Worm (Caenorhabditis elegans) whole organism, early embryonic: ENCODE data around the gene lpd-7.

Source experiments
- B0310.2 ChIP-seq: sonication (generic microtip); optimal IDR thresholded peaks from 2 replicates; lab custom pipeline; 2016; ENCODE audit warnings: mild to moderate bottlenecking, missing genetic modification characterization, missing compliant biosample characterization
- aly-1 ChIP-seq: sonication (generic microtip); optimal IDR thresholded peaks from 2 replicates; lab custom pipeline; 2016; ENCODE audit warnings: missing genetic modification characterization, missing compliant biosample characterization
- ama-1 ChIP-seq: fragments of 150-350 bp; optimal IDR thresholded peaks from 2 replicates; lab custom pipeline; 2014
- ceh-36 ChIP-seq: sonication (generic microtip); optimal IDR thresholded peaks from 2 replicates; lab custom pipeline; 2016; ENCODE audit warnings: missing genetic modification characterization, inconsistent platforms, missing compliant biosample characterization
- ets-7 ChIP-seq: sonication (generic microtip); optimal IDR thresholded peaks from 2 replicates; lab custom pipeline; 2016; ENCODE audit warnings: missing genotype, missing genetic modification characterization, missing compliant biosample characterization
- flt-1 ChIP-seq: fragments of 200-800 bp; sonication (Bioruptor generic); IDR thresholded peaks from 2 replicates; pipeline ENCODE4 v1.3.6; 2022; ENCODE audit warnings: missing genetic modification characterization, missing compliant biosample characterization
- hmbx-1 ChIP-seq: sonication (generic microtip); optimal IDR thresholded peaks from 2 replicates; lab custom pipeline; 2016; ENCODE audit warnings: mild to moderate bottlenecking, missing genetic modification characterization, missing compliant biosample characterization
- hmg-4 ChIP-seq: fragments of 200-800 bp; sonication (Bioruptor generic); optimal IDR thresholded peaks from 2 replicates; lab custom pipeline; 2018; ENCODE audit warnings: mild to moderate bottlenecking, missing genetic modification characterization, missing compliant biosample characterization
- hnd-1 ChIP-seq: sonication (generic microtip); optimal IDR thresholded peaks from 2 replicates; lab custom pipeline; 2016; ENCODE audit warnings: missing genetic modification characterization, missing compliant biosample characterization
- pes-1 ChIP-seq: fragments of 200-800 bp; sonication (Bioruptor generic); IDR thresholded peaks from 2 replicates; pipeline ENCODE4 v1.3.6; 2022; ENCODE audit warnings: missing genetic modification reagents, missing genetic modification characterization, missing compliant biosample characterization
- sea-1 ChIP-seq: fragments of 200-800 bp; sonication (Bioruptor generic); conservative IDR thresholded peaks from 2 replicates; pipeline ENCODE4 v1.3.6; 2022; ENCODE audit warnings: missing genetic modification characterization, missing compliant biosample characterization
- tbx-11 ChIP-seq: fragments of 200-800 bp; sonication (Bioruptor generic); IDR thresholded peaks from 2 replicates; pipeline ENCODE4 v1.3.6; 2022; ENCODE audit warnings: missing genetic modification characterization, missing compliant biosample characterization
- tbx-37 ChIP-seq: fragments of 200-800 bp; sonication (Bioruptor generic); conservative IDR thresholded peaks from 2 replicates; pipeline ENCODE4 v1.3.6; 2022; ENCODE audit warnings: missing genetic modification reagents, missing genetic modification characterization, missing compliant biosample characterization
- tra-4 ChIP-seq: sonication (generic microtip); optimal IDR thresholded peaks from 2 replicates; lab custom pipeline; 2017; ENCODE audit warnings: missing genetic modification characterization, missing compliant biosample characterization

ce11 chrIII:7609168-7609567, 36.0 kb downstream of the lpd-7 start, which contains the start of gene nsph-4.3:
- TF ChIP-seq tbx-37 (GFP tag; lab: Robert Waterston, UW): no peak
- no peak for TF ChIP-seq ama-1 (lab: Kevin White, UChicago)
- TF ChIP-seq ets-7 (tag; lab: Kevin White, UChicago): no peak
- TF ChIP-seq pes-1 (GFP tag; lab: Robert Waterston, UW): no peak
- TF ChIP-seq hmbx-1 (tag; lab: Kevin White, UChicago): no peak
- no peak for TF ChIP-seq tra-4
- TF ChIP-seq tbx-11 (GFP tag; lab: Robert Waterston, UW): no peak
- TF ChIP-seq hmg-4 (GFP tag; lab: Kevin White, UChicago): no peak
- no peak for TF ChIP-seq B0310.2 (tag; lab: Kevin White, UChicago)
- no peak for TF ChIP-seq aly-1
- no peak for TF ChIP-seq flt-1
- TF ChIP-seq hnd-1 (tag; lab: Kevin White, UChicago): no peak
- no peak for TF ChIP-seq sea-1 (GFP tag; lab: Robert Waterston, UW)
- no peak for TF ChIP-seq ceh-36
